Fruit fly (Drosophila melanogaster) whole organism, embryonic: ENCODE data around the gene CG8419.
A peak's percentile ranks its signal among the peaks of the same experiment; 100 is the strongest.

Experiments
- Adf1 ChIP-seq: fragments of 200-800 bp; sonication (Bioruptor generic); IDR thresholded peaks from 2 replicates; pipeline ENCODE4 v1.3.6; 2022; ENCODE audit warnings: missing biosample characterization, missing genetic modification characterization
- CG11456 ChIP-seq: fragments of 200-800 bp; sonication (Bioruptor generic); IDR thresholded peaks from 3 replicates; pipeline ENCODE4 v1.3.6; 2022; ENCODE audit warnings: missing biosample characterization, missing genetic modification characterization
- CG12104 ChIP-seq: fragments of 200-800 bp; sonication (Bioruptor generic); optimal IDR thresholded peaks from 3 replicates; lab custom pipeline; 2016; ENCODE audit warnings: missing biosample characterization, missing genetic modification characterization
- CG12219 ChIP-seq: fragments of 200-800 bp; sonication (Bioruptor generic); optimal IDR thresholded peaks from 3 replicates; lab custom pipeline; 2018; ENCODE audit warnings: missing biosample characterization, mild to moderate bottlenecking, missing genetic modification characterization
- CG13624 ChIP-seq: fragments of 200-800 bp; sonication (Bioruptor generic); optimal IDR thresholded peaks from 2 replicates; lab custom pipeline; 2016; ENCODE audit warnings: missing biosample characterization, missing genetic modification characterization
- CG17568 ChIP-seq: fragments of 200-800 bp; sonication (Bioruptor generic); optimal IDR thresholded peaks from 2 replicates; lab custom pipeline; 2018; ENCODE audit warnings: missing biosample characterization, mild to moderate bottlenecking, missing genetic modification characterization, moderate library complexity
- CG17829 ChIP-seq: fragments of 200-800 bp; optimal IDR thresholded peaks from 2 replicates; lab custom pipeline; 2019; ENCODE audit warnings: missing biosample characterization, mild to moderate bottlenecking, missing genetic modification characterization, moderate library complexity
- CG2199 ChIP-seq: fragments of 200-800 bp; sonication (Bioruptor generic); IDR thresholded peaks from 3 replicates; pipeline ENCODE4 v1.3.6; 2022; ENCODE audit warnings: missing biosample characterization, missing genetic modification characterization
- CG30020 ChIP-seq: fragments of 200-800 bp; optimal IDR thresholded peaks from 2 replicates; lab custom pipeline; 2019; ENCODE audit warnings: missing biosample characterization, mild to moderate bottlenecking, missing genetic modification characterization, moderate library complexity
- CG31224 ChIP-seq: fragments of 200-800 bp; sonication (Bioruptor generic); IDR thresholded peaks from 2 replicates; pipeline ENCODE4 v1.3.6; 2022; ENCODE audit warnings: missing biosample characterization, missing genetic modification characterization
- CG34422 ChIP-seq: fragments of 200-800 bp; sonication (Bioruptor generic); IDR thresholded peaks from 3 replicates; pipeline ENCODE4 v1.3.6; 2022; ENCODE audit warnings: missing biosample characterization, missing genetic modification characterization
- CG3838 ChIP-seq: fragments of 200-800 bp; sonication (Bioruptor generic); optimal IDR thresholded peaks from 3 replicates; lab custom pipeline; 2016; ENCODE audit warnings: missing biosample characterization, missing genetic modification characterization
- CG3847 ChIP-seq: fragments of 200-800 bp; sonication (Bioruptor generic); IDR thresholded peaks from 2 replicates; pipeline ENCODE4 v1.3.6; 2022; ENCODE audit warnings: missing biosample characterization, missing genetic modification characterization
- CG7839 ChIP-seq: fragments of 200-800 bp; sonication (Bioruptor generic); optimal IDR thresholded peaks from 3 replicates; lab custom pipeline; 2018; ENCODE audit warnings: missing biosample characterization, mild to moderate bottlenecking, missing genetic modification characterization, moderate library complexity
- CG8944 ChIP-seq: fragments of 200-800 bp; sonication (Bioruptor generic); optimal IDR thresholded peaks from 3 replicates; lab custom pipeline; 2016; ENCODE audit warnings: missing biosample characterization, missing genetic modification characterization
- CoRest ChIP-seq: fragments of 200-800 bp; sonication (Bioruptor generic); optimal IDR thresholded peaks from 3 replicates; lab custom pipeline; 2018; ENCODE audit warnings: missing biosample characterization, mild to moderate bottlenecking, missing genetic modification characterization, moderate library complexity
- Dll ChIP-seq: fragments of 200-800 bp; sonication (Bioruptor generic); IDR thresholded peaks from 4 replicates; pipeline ENCODE4 v1.3.6; 2022; ENCODE audit warnings: missing biosample characterization, missing genetic modification characterization; ENCODE audit not compliant: partially characterized antibody
- Elba2 ChIP-seq: fragments of 200-800 bp; sonication (Bioruptor generic); optimal IDR thresholded peaks from 3 replicates; lab custom pipeline; 2016; ENCODE audit warnings: missing biosample characterization, missing genetic modification characterization
- Ets97D ChIP-seq: fragments of 200-800 bp; sonication (Bioruptor generic); optimal IDR thresholded peaks from 3 replicates; lab custom pipeline; 2016; ENCODE audit warnings: missing biosample characterization, missing genetic modification characterization
- H15 ChIP-seq: fragments of 200-800 bp; sonication (Bioruptor generic); IDR thresholded peaks from 3 replicates; pipeline ENCODE4 v1.3.6; 2022; ENCODE audit warnings: missing biosample characterization, missing genetic modification characterization
- Hr51 ChIP-seq, 2 experiments: fragments of 200-800 bp; sonication (Bioruptor generic); optimal IDR thresholded peaks; 2 replicates in 1 of 2; 3 replicates in 1 of 2; lab custom pipeline; 2016 to 2018; ENCODE audit warnings: missing biosample characterization in 2 of 2, missing genetic modification characterization in 2 of 2, mild to moderate bottlenecking in 1 of 2, moderate library complexity in 1 of 2
- Kr ChIP-seq: fragments of 200-800 bp; sonication (Bioruptor generic); optimal IDR thresholded peaks from 2 replicates; lab custom pipeline; 2017; ENCODE audit warnings: missing biosample characterization, mild to moderate bottlenecking, missing genetic modification characterization
- Lhr ChIP-seq: fragments of 200-800 bp; sonication (Bioruptor generic); optimal IDR thresholded peaks from 3 replicates; lab custom pipeline; 2017; ENCODE audit warnings: mild to moderate bottlenecking, missing biosample characterization, missing genetic modification reagents, missing genetic modification characterization
- Nf-YA ChIP-seq: fragments of 200-800 bp; sonication (Bioruptor generic); IDR thresholded peaks from 2 replicates; pipeline ENCODE4 v1.3.6; 2022; ENCODE audit warnings: missing biosample characterization, missing genetic modification characterization
- NfI ChIP-seq: fragments of 200-800 bp; sonication (Bioruptor generic); optimal IDR thresholded peaks from 3 replicates; lab custom pipeline; 2018; ENCODE audit warnings: missing biosample characterization, mild to moderate bottlenecking, missing genetic modification characterization, moderate library complexity
- Scr ChIP-seq: fragments of 200-800 bp; sonication (Bioruptor generic); IDR thresholded peaks from 2 replicates; pipeline ENCODE4 v1.3.6; 2022; ENCODE audit warnings: missing biosample characterization, missing genetic modification characterization; ENCODE audit not compliant: partially characterized antibody
- Sox102F ChIP-seq: fragments of 200-800 bp; sonication (Bioruptor generic); optimal IDR thresholded peaks from 2 replicates; lab custom pipeline; 2018; ENCODE audit warnings: missing biosample characterization, mild to moderate bottlenecking, missing genetic modification characterization, moderate library complexity
- Stat92E ChIP-seq, 3 experiments: fragments of >200 bp in 2 of 3; fragments of 200-800 bp in 1 of 3; sonication (Bioruptor generic) in 1 of 3; optimal IDR thresholded peaks; 2 replicates each; lab custom pipeline; 2017 to 2019; ENCODE audit warnings: missing biosample characterization in 3 of 3, missing genetic modification characterization in 3 of 3, mild to moderate bottlenecking in 1 of 3, moderate library complexity in 1 of 3
- Usf ChIP-seq: fragments of 200-800 bp; sonication (Bioruptor generic); optimal IDR thresholded peaks from 2 replicates; lab custom pipeline; 2017; ENCODE audit warnings: missing genotype, missing biosample characterization, missing genetic modification characterization
- aop ChIP-seq: fragments of 200-800 bp; sonication (Bioruptor generic); IDR thresholded peaks from 2 replicates; pipeline ENCODE4 v1.3.6; 2022; ENCODE audit warnings: missing biosample characterization, missing genetic modification characterization
- crp ChIP-seq, 2 experiments: fragments of 200-800 bp; sonication (Bioruptor generic); optimal IDR thresholded peaks; 2 replicates in 1 of 2; 3 replicates in 1 of 2; lab custom pipeline; 2017; ENCODE audit warnings: missing biosample characterization in 2 of 2, missing genetic modification characterization in 2 of 2, mild to moderate bottlenecking in 1 of 2, moderate library complexity in 1 of 2
- dati ChIP-seq: fragments of 200-800 bp; sonication (Bioruptor generic); IDR thresholded peaks from 2 replicates; pipeline ENCODE4 v1.3.6; 2022; ENCODE audit warnings: missing biosample characterization, missing genetic modification characterization
- exex ChIP-seq: fragments of 200-800 bp; sonication (Bioruptor generic); optimal IDR thresholded peaks from 4 replicates; lab custom pipeline; 2018; ENCODE audit warnings: missing biosample characterization, mild to moderate bottlenecking, missing genetic modification characterization, moderate library complexity
- fd64A ChIP-seq: fragments of 200-800 bp; sonication (Bioruptor generic); optimal IDR thresholded peaks from 3 replicates; lab custom pipeline; 2018; ENCODE audit warnings: missing biosample characterization, mild to moderate bottlenecking, missing genetic modification characterization
- grau ChIP-seq: fragments of 200-800 bp; optimal IDR thresholded peaks from 3 replicates; lab custom pipeline; 2019; ENCODE audit warnings: missing biosample characterization, mild to moderate bottlenecking, missing genetic modification characterization, moderate library complexity
- gro ChIP-seq: fragments of 200-800 bp; sonication (Bioruptor generic); optimal IDR thresholded peaks from 2 replicates; lab custom pipeline; 2016; ENCODE audit warnings: missing biosample characterization, missing genetic modification characterization
- gt ChIP-seq: fragments of 200-800 bp; sonication (Bioruptor generic); IDR thresholded peaks from 2 replicates; pipeline ENCODE4 v1.3.6; 2022; ENCODE audit warnings: missing biosample characterization, missing genetic modification characterization
- hth ChIP-seq: fragments of >200 bp; optimal IDR thresholded peaks from 2 replicates; lab custom pipeline; 2017; ENCODE audit warnings: inconsistent platforms
- nerfin-1 ChIP-seq: fragments of 200-800 bp; sonication (Bioruptor generic); optimal IDR thresholded peaks from 3 replicates; lab custom pipeline; 2019; ENCODE audit warnings: missing biosample characterization, mild to moderate bottlenecking, missing genetic modification characterization, moderate library complexity
- pb ChIP-seq: fragments of 200-800 bp; sonication (Bioruptor generic); optimal IDR thresholded peaks from 3 replicates; lab custom pipeline; 2016; ENCODE audit warnings: missing biosample characterization, missing genetic modification characterization
- rib ChIP-seq: fragments of 200-800 bp; sonication (Bioruptor generic); IDR thresholded peaks from 2 replicates; pipeline ENCODE4 v1.3.6; 2022; ENCODE audit warnings: missing biosample characterization, missing genetic modification characterization
- salm ChIP-seq: fragments of 200-800 bp; sonication (Bioruptor generic); optimal IDR thresholded peaks from 2 replicates; lab custom pipeline; 2018; ENCODE audit warnings: missing biosample characterization, mild to moderate bottlenecking, missing genetic modification characterization
- sim ChIP-seq: fragments of 200-800 bp; sonication (Bioruptor generic); IDR thresholded peaks from 2 replicates; pipeline ENCODE4 v1.3.6; 2022; ENCODE audit warnings: missing biosample characterization, missing genetic modification characterization
- ssp ChIP-seq: fragments of 200-800 bp; sonication (Bioruptor generic); IDR thresholded peaks from 2 replicates; pipeline ENCODE4 v1.3.6; 2022; ENCODE audit warnings: missing biosample characterization, missing genetic modification characterization
- stc ChIP-seq: fragments of 200-800 bp; sonication (Bioruptor generic); IDR thresholded peaks from 2 replicates; pipeline ENCODE4 v1.3.6; 2022; ENCODE audit warnings: missing biosample characterization, missing genetic modification characterization
- sug ChIP-seq: fragments of 200-800 bp; optimal IDR thresholded peaks from 2 replicates; lab custom pipeline; 2019; ENCODE audit warnings: missing biosample characterization, mild to moderate bottlenecking, missing genetic modification characterization, moderate library complexity
- trem ChIP-seq: fragments of 200-800 bp; optimal IDR thresholded peaks from 3 replicates; lab custom pipeline; 2019; ENCODE audit warnings: missing biosample characterization, mild to moderate bottlenecking, missing genetic modification characterization, moderate library complexity
- vfl ChIP-seq: fragments of 200-800 bp; sonication (Bioruptor generic); optimal IDR thresholded peaks from 2 replicates; lab custom pipeline; 2016; ENCODE audit warnings: missing biosample characterization, missing genetic modification characterization
- wdn ChIP-seq: fragments of 200-800 bp; sonication (Bioruptor generic); IDR thresholded peaks from 2 replicates; pipeline ENCODE4 v1.3.6; 2022; ENCODE audit warnings: missing biosample characterization, missing genetic modification characterization
- zf30C ChIP-seq: fragments of 200-800 bp; sonication (Bioruptor generic); optimal IDR thresholded peaks from 3 replicates; lab custom pipeline; 2018; ENCODE audit warnings: missing biosample characterization, mild to moderate bottlenecking, missing genetic modification characterization

CG8419 gene

DNA sequence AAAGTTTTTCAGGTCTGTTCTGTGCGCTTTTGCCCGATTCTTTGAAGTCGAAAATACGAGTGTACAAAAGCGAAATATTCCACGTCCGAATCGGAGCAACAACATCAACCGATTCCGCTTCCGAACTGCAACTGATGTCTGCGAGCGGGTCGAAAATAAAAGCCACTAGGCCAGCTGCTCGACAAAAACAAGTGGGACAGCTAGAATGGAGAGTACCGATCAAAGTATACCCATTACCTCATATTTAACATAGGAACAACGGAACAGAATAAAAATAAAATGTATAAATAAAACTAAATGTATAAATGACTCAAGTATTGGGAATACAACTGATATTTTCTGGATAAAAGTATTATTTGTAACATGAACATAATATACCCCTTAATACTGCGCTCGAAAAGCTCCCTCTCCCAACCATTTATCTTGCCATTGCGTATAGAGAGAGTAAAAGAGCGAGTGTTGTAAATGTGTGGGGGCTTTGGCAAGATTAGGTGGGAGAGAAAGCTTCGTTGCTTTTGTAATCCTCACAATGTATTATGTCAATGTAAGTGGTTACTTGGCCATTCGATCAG lies 889 bp upstream of the CG8419 start, which contains the start of gene SLC5A11 (continued):
- TF ChIP-seq Scr, result no peak
- peak; percentile 98 for TF ChIP-seq stc (GFP tag; lab: Robert Waterston, UW)
- peak; percentile 81 for TF ChIP-seq salm (tag; lab: Kevin White, UChicago)
- TF ChIP-seq hth (lab: Kevin White, UChicago), result no peak
- TF ChIP-seq CG13624 (GFP tag; lab: Kevin White, UChicago), result peak; percentile 99
- TF ChIP-seq CG3847 (GFP tag; lab: Robert Waterston, UW), result peak; percentile 100
- TF ChIP-seq Stat92E (GFP tag; optimal IDR thresholded peaks at IDR 0.05; lab: Kevin White, UChicago), result peak in 1 of 3 experiments; percentile 98
- peak; percentile 86 for TF ChIP-seq NfI
- TF ChIP-seq Sox102F, result peak; percentile 88
- TF ChIP-seq CG7839 (tag; lab: Kevin White, UChicago), result peak; percentile 100
- peak; percentile 96 for TF ChIP-seq Usf (GFP tag; lab: Kevin White, UChicago)
- peak; percentile 92 for TF ChIP-seq grau (tag; lab: Kevin White, UChicago)
- no peak for TF ChIP-seq Dll (GFP tag; lab: Robert Waterston, UW)
- peak; percentile 97 for TF ChIP-seq CG17829 (tag; lab: Kevin White, UChicago)
- TF ChIP-seq CG12219 (GFP tag; lab: Kevin White, UChicago), result peak; percentile 93
- TF ChIP-seq CG11456 (GFP tag; lab: Robert Waterston, UW), result peak; percentile 96
- peak; percentile 34; the same call in 1 of the 2 replicates for TF ChIP-seq aop (GFP tag; lab: Robert Waterston, UW)
- TF ChIP-seq CG2199 (GFP tag; lab: Robert Waterston, UW), result peak; percentile 91
- peak; percentile 85 for TF ChIP-seq exex (tag; lab: Kevin White, UChicago)
- peak; percentile 94 for TF ChIP-seq sim
- peak; percentile 94 for TF ChIP-seq CoRest
- peak; percentile 54 for TF ChIP-seq CG8944
- peak; percentile 97 for TF ChIP-seq CG3838
- peak; percentile 96 for TF ChIP-seq H15
- peak; percentile 99 for TF ChIP-seq sug
- peak; percentile 82 for TF ChIP-seq wdn (GFP tag; lab: Robert Waterston, UW)
- peak; percentile 84 for TF ChIP-seq CG30020 (tag; lab: Kevin White, UChicago)
- peak; percentile 80 for TF ChIP-seq Adf1 (GFP tag; lab: Robert Waterston, UW)
- TF ChIP-seq nerfin-1 (tag; lab: Kevin White, UChicago), result peak; percentile 89
- peak; percentile 95 for TF ChIP-seq pb
- TF ChIP-seq dati (GFP tag; lab: Robert Waterston, UW), result peak; percentile 81
- peak; percentile 91 for TF ChIP-seq ssp (GFP tag; lab: Robert Waterston, UW)
- TF ChIP-seq gro (GFP tag; lab: Kevin White, UChicago), result peak; percentile 99
- no peak for TF ChIP-seq zf30C (GFP tag; lab: Kevin White, UChicago)
- peak; percentile 83; the same call in 1 of the 2 replicates for TF ChIP-seq gt (GFP tag; lab: Robert Waterston, UW)
- peak; percentile 98 to 100 for TF ChIP-seq Hr51 (GFP tag; optimal IDR thresholded peaks at IDR 0.05; lab: Kevin White, UChicago)
- peak; percentile 95 for TF ChIP-seq rib (GFP tag; lab: Robert Waterston, UW)
- TF ChIP-seq CG31224, result peak; percentile 93
- peak; percentile 61 for TF ChIP-seq Elba2 (GFP tag; lab: Kevin White, UChicago)
- peak; percentile 87 for TF ChIP-seq fd64A
- peak; percentile 96 for TF ChIP-seq Ets97D
- no peak for TF ChIP-seq Kr
- TF ChIP-seq trem (tag; lab: Kevin White, UChicago), result peak; percentile 88
- peak; percentile 100 for TF ChIP-seq CG12104 (GFP tag; lab: Kevin White, UChicago)
- TF ChIP-seq vfl (GFP tag; lab: Kevin White, UChicago), result peak; percentile 51
- TF ChIP-seq Lhr (GFP tag; lab: Kevin White, UChicago), result peak; percentile 67
- peak; percentile 97 for TF ChIP-seq CG34422 (GFP tag; lab: Robert Waterston, UW)
- peak; percentile 77 for TF ChIP-seq Nf-YA
- peak in 1 of 2 experiments; percentile 71 for TF ChIP-seq crp (GFP tag; optimal IDR thresholded peaks at IDR 0.05; lab: Kevin White, UChicago)
- peak; percentile 90 for TF ChIP-seq CG17568 (GFP tag; lab: Kevin White, UChicago)
